Worm (Caenorhabditis elegans): ENCODE data around the gene cey-1.
A peak's percentile ranks its signal among the peaks of the same experiment; 100 is the strongest.

Gene cey-1

ce11 chrII:11016435-11016834 is 24.6 kb downstream of the cey-1 start:
- no peak for TF ChIP-seq F39B2.1 (GFP tag; IDR thresholded peaks at IDR 0.05)
- TF ChIP-seq attf-3 (GFP tag; conservative IDR thresholded peaks at IDR 0.05): no peak
- no peak for TF ChIP-seq lin-35 (GFP tag; optimal IDR thresholded peaks at IDR 0.05)
- TF ChIP-seq ztf-26 (tag; optimal IDR thresholded peaks at IDR 0.05): no peak
- TF ChIP-seq F10E7.11 (tag; optimal IDR thresholded peaks at IDR 0.05): no peak
- TF ChIP-seq hmg-20 (GFP tag; IDR thresholded peaks at IDR 0.05): no peak
- TF ChIP-seq B0035.1 (tag; optimal IDR thresholded peaks at IDR 0.05): no peak
- TF ChIP-seq nhr-27 (tag; optimal IDR thresholded peaks at IDR 0.05): no peak
- no peak for TF ChIP-seq pha-4 (tag; optimal IDR thresholded peaks at IDR 0.05)
- TF ChIP-seq xnd-1 (tag; optimal IDR thresholded peaks at IDR 0.05): no peak
- TF ChIP-seq unc-130 (GFP tag; optimal IDR thresholded peaks at IDR 0.05): no peak
- TF ChIP-seq nhr-80 (tag; optimal IDR thresholded peaks at IDR 0.05): no peak
- no peak for TF ChIP-seq let-607 (tag; optimal IDR thresholded peaks at IDR 0.05)
- TF ChIP-seq cebp-1 (GFP tag; IDR thresholded peaks at IDR 0.05): no peak
- TF ChIP-seq cebp-1 (tag; optimal IDR thresholded peaks at IDR 0.05): no peak
- no peak for TF ChIP-seq somi-1 (GFP tag; optimal IDR thresholded peaks at IDR 0.05)
- TF ChIP-seq snpc-1.1 (tag; optimal IDR thresholded peaks at IDR 0.05; ENCODE audit: insufficient read depth): no peak
- TF ChIP-seq F55B11.4 (tag; optimal IDR thresholded peaks at IDR 0.05; ENCODE audit: borderline replicate concordance, insufficient read depth): no peak
- TF ChIP-seq Y95B8A.8 (GFP tag; IDR thresholded peaks at IDR 0.05): no peak
- no peak for TF ChIP-seq nfya-1 (tag; optimal IDR thresholded peaks at IDR 0.05; ENCODE audit: borderline replicate concordance, insufficient read depth)

ce11 chrII:11015734-11016133 is 25.3 kb downstream of the cey-1 start:
- no peak for TF ChIP-seq snpc-3.4 (tag; optimal IDR thresholded peaks at IDR 0.05)
- peak; percentile 15 for TF ChIP-seq athp-1 (tag; optimal IDR thresholded peaks at IDR 0.05)
- TF ChIP-seq zfh-2 (GFP tag; conservative IDR thresholded peaks at IDR 0.05): peak; percentile 94
- no peak for TF ChIP-seq gei-17 (GFP tag; optimal IDR thresholded peaks at IDR 0.05)
- peak; percentile 99 for TF ChIP-seq egrh-3 (GFP tag; IDR thresholded peaks at IDR 0.05)
- no peak for TF ChIP-seq lir-1 (GFP tag; conservative IDR thresholded peaks at IDR 0.05)
- peak; percentile 45; the same call in 1 of the 2 replicates for TF ChIP-seq mcd-1 (GFP tag; IDR thresholded peaks at IDR 0.05)
- TF ChIP-seq F10E7.11 (tag; optimal IDR thresholded peaks at IDR 0.05): no peak

- TF ChIP-seq pha-4 (tag; optimal IDR thresholded peaks at IDR 0.05) (no peak), die-1 (tag; optimal IDR thresholded peaks at IDR 0.05) (no peak)
These were observed 25.8 kb downstream of the cey-1 start for ce11 chrII:11015210-11015609.

- no peak for TF ChIP-seq C06A6.2 (GFP tag; conservative IDR thresholded peaks at IDR 0.05)
- TF ChIP-seq die-1 (tag; optimal IDR thresholded peaks at IDR 0.05): no peak
- TF ChIP-seq nhr-90 (tag; optimal IDR thresholded peaks at IDR 0.05): no peak
- TF ChIP-seq ama-1 (optimal IDR thresholded peaks at IDR 0.05): no peak
- TF ChIP-seq ama-1 (GFP tag; optimal IDR thresholded peaks at IDR 0.05): no peak
- no peak for TF ChIP-seq Y79H2A.3 (GFP tag; conservative IDR thresholded peaks at IDR 0.05)
- no peak for TF ChIP-seq unc-62 (GFP tag; optimal IDR thresholded peaks at IDR 0.05)
These were observed 27.3 kb downstream of the cey-1 start, which contains the start of gene col-81 for ce11 chrII:11013667-11014066. col-81 (minus strand) TSS chrII:11013767.
